Fruit fly (Drosophila melanogaster): Measurements from ENCODE around the gene CG33673.

The CG33673 gene

dm6 chr2L:1973957-1974356, 27.4 kb upstream of the CG33673 start, which contains the start of gene Der-1 (continued):
- TF ChIP-seq crc (GFP tag; optimal IDR thresholded peaks at IDR 0.05) (no peak), cg (GFP tag; optimal IDR thresholded peaks at IDR 0.05) (no peak), wek (GFP tag; optimal IDR thresholded peaks at IDR 0.05) (no peak), CG31388 (GFP tag; optimal IDR thresholded peaks at IDR 0.05) (no peak), chinmo (GFP tag; IDR thresholded peaks at IDR 0.05; ENCODE audit: partially characterized antibody) (peak; percentile 90), CG10209 (GFP tag; optimal IDR thresholded peaks at IDR 0.05) (no peak), unc-4 (GFP tag; IDR thresholded peaks at IDR 0.05; ENCODE audit: partially characterized antibody) (peak; percentile 87), ro (GFP tag; IDR thresholded peaks at IDR 0.05) (no peak), CG9727 (GFP tag; optimal IDR thresholded peaks at IDR 0.05) (no peak), da (GFP tag; optimal IDR thresholded peaks at IDR 0.05) (no peak), Hr51 (GFP tag; optimal IDR thresholded peaks at IDR 0.05) (no peak), TFAM (GFP tag; optimal IDR thresholded peaks at IDR 0.05) (no peak), usp (GFP tag; optimal IDR thresholded peaks at IDR 0.05) (no peak), CG2116 (GFP tag; optimal IDR thresholded peaks at IDR 0.05) (peak; percentile 9), CG11247 (GFP tag; IDR thresholded peaks at IDR 0.05) (no peak), al (GFP tag; IDR thresholded peaks at IDR 0.05) (no peak), wdn (GFP tag; IDR thresholded peaks at IDR 0.05) (no peak), amos (GFP tag; IDR thresholded peaks at IDR 0.05; ENCODE audit: partially characterized antibody) (peak; percentile 93), CG9932 (GFP tag; IDR thresholded peaks at IDR 0.05) (peak; percentile 51), Lpt (GFP tag; optimal IDR thresholded peaks at IDR 0.05) (no peak), CG12071 (GFP tag; optimal IDR thresholded peaks at IDR 0.05) (no peak), YL-1 (GFP tag; optimal IDR thresholded peaks at IDR 0.05) (peak; percentile 82), dmrt99B (tag; optimal IDR thresholded peaks at IDR 0.05) (no peak), Doc2 (GFP tag; IDR thresholded peaks at IDR 0.05) (no peak), CG14050 (GFP tag; IDR thresholded peaks at IDR 0.05) (no peak), CG9437 (GFP tag; optimal IDR thresholded peaks at IDR 0.05) (peak; percentile 70), Pdp1 (GFP tag; optimal IDR thresholded peaks at IDR 0.05) (no peak), otp (GFP tag; IDR thresholded peaks at IDR 0.05) (no peak), CG11398 (GFP tag; optimal IDR thresholded peaks at IDR 0.05) (no peak), stc (GFP tag; IDR thresholded peaks at IDR 0.05) (no peak), Xrp1 (GFP tag; IDR thresholded peaks at IDR 0.05) (no peak), CG7357 (GFP tag; IDR thresholded peaks at IDR 0.05) (no peak), Ets97D (GFP tag; optimal IDR thresholded peaks at IDR 0.05) (peak; percentile 60), CG4820 (GFP tag; optimal IDR thresholded peaks at IDR 0.05) (no peak), CG17912 (GFP tag; optimal IDR thresholded peaks at IDR 0.05) (no peak), Hr78 (GFP tag; optimal IDR thresholded peaks at IDR 0.05) (no peak), CG4730 (GFP tag; IDR thresholded peaks at IDR 0.05) (no peak), CG13296 (GFP tag; optimal IDR thresholded peaks at IDR 0.05) (no peak), CG12744 (GFP tag; optimal IDR thresholded peaks at IDR 0.05) (no peak), Xbp1 (GFP tag; optimal IDR thresholded peaks at IDR 0.05) (peak; percentile 92), pzg (GFP tag; optimal IDR thresholded peaks at IDR 0.05) (peak; percentile 80), CG13424 (tag; optimal IDR thresholded peaks at IDR 0.05) (no peak), CG30431 (GFP tag; optimal IDR thresholded peaks at IDR 0.05) (no peak), kni (GFP tag; optimal IDR thresholded peaks at IDR 0.05) (no peak), Hmr (GFP tag; optimal IDR thresholded peaks at IDR 0.05) (peak; percentile 43), CG16863 (GFP tag; optimal IDR thresholded peaks at IDR 0.05) (no peak), CG17612 (GFP tag; IDR thresholded peaks at IDR 0.05) (no peak), ttk (GFP tag; IDR thresholded peaks at IDR 0.05) (no peak), CG2199 (GFP tag; IDR thresholded peaks at IDR 0.05) (no peak), exex (tag; optimal IDR thresholded peaks at IDR 0.05) (no peak), sim (GFP tag; IDR thresholded peaks at IDR 0.05) (no peak), unpg (GFP tag; optimal IDR thresholded peaks at IDR 0.05) (no peak)
